Fruit fly (Drosophila melanogaster) whole organism, embryonic: Measurements from ENCODE around the gene cold.
A peak's percentile ranks its signal among the peaks of the same experiment; 100 is the strongest.

Experiments used
- CG1024 ChIP-seq: fragments of 200-800 bp; sonication (Bioruptor generic); IDR thresholded peaks from 2 replicates; pipeline ENCODE4 v1.3.6; 2022; ENCODE audit warnings: missing biosample characterization, missing genetic modification characterization
- CG10565 ChIP-seq: fragments of 200-800 bp; sonication (Bioruptor generic); optimal IDR thresholded peaks from 3 replicates; lab custom pipeline; 2016; ENCODE audit warnings: missing biosample characterization, mild to moderate bottlenecking, missing genetic modification characterization
- CG12155 ChIP-seq: fragments of 200-800 bp; sonication (Bioruptor generic); optimal IDR thresholded peaks from 3 replicates; lab custom pipeline; 2016; ENCODE audit warnings: missing biosample characterization, missing genetic modification characterization
- CG6654 ChIP-seq: fragments of 200-800 bp; sonication (Bioruptor generic); optimal IDR thresholded peaks from 2 replicates; lab custom pipeline; 2017; ENCODE audit warnings: missing biosample characterization, mild to moderate bottlenecking, missing genetic modification characterization
- CG6813 ChIP-seq: fragments of 200-800 bp; sonication (Bioruptor generic); optimal IDR thresholded peaks from 2 replicates; lab custom pipeline; 2017; ENCODE audit warnings: missing biosample characterization, missing genetic modification characterization, mild to moderate bottlenecking, moderate library complexity, missing genetic modification reagents
- CG9876 ChIP-seq: fragments of 200-800 bp; sonication (Bioruptor generic); optimal IDR thresholded peaks from 2 replicates; lab custom pipeline; 2016; ENCODE audit warnings: missing biosample characterization, missing genetic modification characterization
- klu ChIP-seq: fragments of 200-800 bp; sonication (Bioruptor generic); IDR thresholded peaks from 2 replicates; pipeline ENCODE4 v1.3.6; 2022; ENCODE audit warnings: missing biosample characterization, missing genetic modification characterization

- TF ChIP-seq CG6654 (GFP tag; lab: Kevin White, UChicago), result peak; percentile 49
- peak; percentile 86 for TF ChIP-seq CG12155 (GFP tag; lab: Kevin White, UChicago)
- peak; percentile 5 for TF ChIP-seq CG6813 (GFP tag; lab: Kevin White, UChicago)
- TF ChIP-seq CG9876, result peak; percentile 63
- TF ChIP-seq klu, result peak; percentile 79
- peak; percentile 51 for TF ChIP-seq CG10565 (GFP tag; lab: Kevin White, UChicago)
- peak; percentile 63; the same call in 1 of the 2 replicates for TF ChIP-seq CG1024
Measured at dm6 chr2L:574226-574625, at the start of gene cold, which contains the start of gene Ipk2.
